Fruit fly (Drosophila melanogaster) whole organism, prepupa: Measurements from ENCODE around the gene Tm1.

Experiments
- Blimp-1 ChIP-seq: fragments of 200-800 bp; sonication (Bioruptor generic); optimal IDR thresholded peaks from 3 replicates; lab custom pipeline; 2017; ENCODE audit warnings: missing biosample characterization, missing genetic modification characterization, mild to moderate bottlenecking, moderate library complexity, missing genetic modification reagents
- CG11294 ChIP-seq: fragments of 200-800 bp; sonication (Bioruptor generic); IDR thresholded peaks from 2 replicates; pipeline ENCODE4 v1.3.6; 2022; ENCODE audit warnings: missing biosample characterization, missing genetic modification characterization
- CG11762 ChIP-seq: fragments of 200-800 bp; sonication (Bioruptor generic); optimal IDR thresholded peaks from 3 replicates; lab custom pipeline; 2016; ENCODE audit warnings: missing biosample characterization, missing genetic modification characterization; ENCODE audit not compliant: insufficient read depth
- CG11902 ChIP-seq: fragments of 200-800 bp; sonication (Bioruptor generic); optimal IDR thresholded peaks from 3 replicates; lab custom pipeline; 2016; ENCODE audit warnings: missing biosample characterization, missing genetic modification characterization
- CG15336 ChIP-seq: fragments of 200-800 bp; sonication (Bioruptor generic); IDR thresholded peaks from 2 replicates; pipeline ENCODE4 v1.3.6; 2022; ENCODE audit warnings: missing biosample characterization, missing genetic modification characterization
- CG1621 ChIP-seq: fragments of 200-800 bp; sonication (Bioruptor generic); optimal IDR thresholded peaks from 3 replicates; lab custom pipeline; 2018; ENCODE audit warnings: missing biosample characterization, mild to moderate bottlenecking, missing genetic modification characterization
- CG3032 ChIP-seq: fragments of 200-800 bp; optimal IDR thresholded peaks from 2 replicates; lab custom pipeline; 2019; ENCODE audit warnings: missing biosample characterization, mild to moderate bottlenecking, missing genetic modification characterization, moderate library complexity
- CG31627 ChIP-seq: fragments of 200-800 bp; sonication (Bioruptor generic); optimal IDR thresholded peaks from 3 replicates; lab custom pipeline; 2016; ENCODE audit warnings: missing biosample characterization, missing genetic modification characterization
- CG32006 ChIP-seq: fragments of 200-800 bp; sonication (Bioruptor generic); optimal IDR thresholded peaks from 3 replicates; lab custom pipeline; 2017; ENCODE audit warnings: missing biosample characterization, mild to moderate bottlenecking, missing genetic modification characterization
- CG34406 ChIP-seq: fragments of 200-800 bp; sonication (Bioruptor generic); optimal IDR thresholded peaks from 3 replicates; lab custom pipeline; 2016; ENCODE audit warnings: missing biosample characterization, missing genetic modification characterization
- CG3919 ChIP-seq: fragments of 200-800 bp; sonication (Bioruptor generic); optimal IDR thresholded peaks from 3 replicates; lab custom pipeline; 2016; ENCODE audit warnings: missing biosample characterization, missing genetic modification characterization
- CG6163 ChIP-seq: fragments of 200-800 bp; sonication (Bioruptor generic); IDR thresholded peaks from 3 replicates; pipeline ENCODE4 v1.3.6; 2022; ENCODE audit warnings: missing biosample characterization, missing genetic modification characterization
- CG6276 ChIP-seq: fragments of 200-800 bp; sonication (Bioruptor generic); optimal IDR thresholded peaks from 2 replicates; lab custom pipeline; 2017; ENCODE audit warnings: missing biosample characterization, mild to moderate bottlenecking, missing genetic modification characterization
- CG6792 ChIP-seq: fragments of 200-800 bp; sonication (Bioruptor generic); optimal IDR thresholded peaks from 3 replicates; lab custom pipeline; 2016; ENCODE audit warnings: missing biosample characterization, missing genetic modification characterization
- CG6808 ChIP-seq: fragments of 200-800 bp; sonication (Bioruptor generic); optimal IDR thresholded peaks from 3 replicates; lab custom pipeline; 2017; ENCODE audit warnings: missing biosample characterization, missing genetic modification characterization, mild to moderate bottlenecking, moderate library complexity, missing genetic modification reagents
- CG6854 ChIP-seq: fragments of 200-800 bp; sonication (Bioruptor generic); optimal IDR thresholded peaks from 2 replicates; lab custom pipeline; 2017; ENCODE audit warnings: missing biosample characterization, mild to moderate bottlenecking, missing genetic modification characterization
- CG7368 ChIP-seq: fragments of 200-800 bp; sonication (Bioruptor generic); optimal IDR thresholded peaks from 3 replicates; lab custom pipeline; 2016; ENCODE audit warnings: missing biosample characterization, missing genetic modification characterization
- CG8119 ChIP-seq: fragments of 200-800 bp; sonication (Bioruptor generic); IDR thresholded peaks from 3 replicates; pipeline ENCODE4 v1.3.6; 2022; ENCODE audit warnings: missing biosample characterization, missing genetic modification characterization
- CG8319 ChIP-seq: fragments of 200-800 bp; sonication (Bioruptor generic); optimal IDR thresholded peaks from 3 replicates; lab custom pipeline; 2016; ENCODE audit warnings: missing biosample characterization, missing genetic modification characterization
- CG8632 ChIP-seq: fragments of 200-800 bp; sonication (Bioruptor generic); optimal IDR thresholded peaks from 3 replicates; lab custom pipeline; 2016; ENCODE audit warnings: missing biosample characterization, missing genetic modification characterization
- Eip75B ChIP-seq: fragments of 200-800 bp; sonication (Bioruptor generic); optimal IDR thresholded peaks from 3 replicates; lab custom pipeline; 2016; ENCODE audit warnings: missing biosample characterization, missing genetic modification characterization
- Eip78C ChIP-seq: fragments of 200-800 bp; sonication (Bioruptor generic); peaks from one replicate; lab custom pipeline; 2016; ENCODE audit warnings: missing biosample characterization, missing genetic modification characterization
- Ets96B ChIP-seq: fragments of 200-800 bp; optimal IDR thresholded peaks from 2 replicates; lab custom pipeline; 2019; ENCODE audit warnings: missing biosample characterization, mild to moderate bottlenecking, missing genetic modification characterization, moderate library complexity
- Gug ChIP-seq: fragments of 200-800 bp; sonication (Bioruptor generic); IDR thresholded peaks from 2 replicates; pipeline ENCODE4 v1.3.6; 2022; ENCODE audit warnings: missing biosample characterization, missing genetic modification characterization
- Hr38 ChIP-seq: sonication (Bioruptor generic); optimal IDR thresholded peaks from 2 replicates; lab custom pipeline; 2016; ENCODE audit warnings: missing biosample characterization, missing genetic modification characterization
- Hr39 ChIP-seq: fragments of 200-800 bp; sonication (Bioruptor generic); optimal IDR thresholded peaks from 2 replicates; lab custom pipeline; 2016; ENCODE audit warnings: missing biosample characterization, missing genetic modification characterization
- Hr4 ChIP-seq: fragments of 200-800 bp; sonication (Bioruptor generic); optimal IDR thresholded peaks from 3 replicates; lab custom pipeline; 2016; ENCODE audit warnings: missing biosample characterization, missing genetic modification characterization
- Lpt ChIP-seq: fragments of 200-800 bp; sonication (Bioruptor generic); optimal IDR thresholded peaks from 3 replicates; lab custom pipeline; 2016; ENCODE audit warnings: missing biosample characterization, missing genetic modification characterization
- Smox ChIP-seq: fragments of 200-800 bp; sonication (Bioruptor generic); optimal IDR thresholded peaks from 3 replicates; lab custom pipeline; 2016; ENCODE audit warnings: missing biosample characterization, missing genetic modification characterization
- Sox14 ChIP-seq: fragments of 200-800 bp; sonication (Bioruptor generic); optimal IDR thresholded peaks from 3 replicates; lab custom pipeline; 2016; ENCODE audit warnings: missing biosample characterization, missing genetic modification characterization
- Sox15 ChIP-seq: fragments of 200-800 bp; sonication (Bioruptor generic); optimal IDR thresholded peaks from 3 replicates; lab custom pipeline; 2016; ENCODE audit warnings: missing biosample characterization, missing genetic modification characterization
- achi ChIP-seq: fragments of 200-800 bp; sonication (Bioruptor generic); optimal IDR thresholded peaks from 3 replicates; lab custom pipeline; 2016; ENCODE audit warnings: missing biosample characterization, missing genetic modification characterization
- acj6 ChIP-seq: fragments of 200-800 bp; sonication (Bioruptor generic); optimal IDR thresholded peaks from 3 replicates; lab custom pipeline; 2016; ENCODE audit warnings: missing biosample characterization, missing genetic modification characterization
- cyc ChIP-seq: fragments of 200-800 bp; sonication (Bioruptor generic); optimal IDR thresholded peaks from 3 replicates; lab custom pipeline; 2016; ENCODE audit warnings: missing biosample characterization, missing genetic modification characterization
- dac ChIP-seq: fragments of 200-800 bp; sonication (Bioruptor generic); optimal IDR thresholded peaks from 2 replicates; lab custom pipeline; 2017; ENCODE audit warnings: missing biosample characterization, mild to moderate bottlenecking, missing genetic modification characterization
- dsx ChIP-seq: fragments of 200-800 bp; optimal IDR thresholded peaks from 3 replicates; lab custom pipeline; 2019; ENCODE audit warnings: missing biosample characterization, mild to moderate bottlenecking, missing genetic modification characterization, moderate library complexity; ENCODE audit not compliant: poor library complexity, severe bottlenecking
- eg ChIP-seq: fragments of 200-800 bp; sonication (Bioruptor generic); IDR thresholded peaks from 3 replicates; pipeline ENCODE4 v1.3.6; 2022; ENCODE audit warnings: missing biosample characterization, missing genetic modification characterization
- esn ChIP-seq: fragments of 200-800 bp; sonication (Bioruptor generic); optimal IDR thresholded peaks from 2 replicates; lab custom pipeline; 2016; ENCODE audit warnings: missing biosample characterization, mild to moderate bottlenecking, missing genetic modification characterization, moderate library complexity
- fd59A ChIP-seq: fragments of 200-800 bp; sonication (Bioruptor generic); optimal IDR thresholded peaks from 2 replicates; lab custom pipeline; 2017; ENCODE audit warnings: missing biosample characterization, mild to moderate bottlenecking, missing genetic modification characterization, missing genetic modification reagents
- fd85E ChIP-seq: fragments of 200-800 bp; sonication (Bioruptor generic); optimal IDR thresholded peaks from 3 replicates; lab custom pipeline; 2016; ENCODE audit warnings: missing biosample characterization, missing genetic modification characterization
- fkh ChIP-seq: fragments of 200-800 bp; sonication (Bioruptor generic); optimal IDR thresholded peaks from 3 replicates; lab custom pipeline; 2017; ENCODE audit warnings: missing biosample characterization, mild to moderate bottlenecking, missing genetic modification characterization, moderate library complexity
- lz ChIP-seq: fragments of 200-800 bp; sonication (Bioruptor generic); optimal IDR thresholded peaks from 3 replicates; lab custom pipeline; 2016; ENCODE audit warnings: missing biosample characterization, missing genetic modification characterization
- net ChIP-seq: fragments of 200-800 bp; sonication (Bioruptor generic); optimal IDR thresholded peaks from 3 replicates; lab custom pipeline; 2016; ENCODE audit warnings: missing biosample characterization, missing genetic modification characterization
- spab ChIP-seq: fragments of 200-800 bp; sonication (Bioruptor generic); optimal IDR thresholded peaks from 2 replicates; lab custom pipeline; 2017; ENCODE audit warnings: missing biosample characterization, mild to moderate bottlenecking, missing genetic modification characterization, missing genetic modification reagents
- svp ChIP-seq: fragments of 200-800 bp; sonication (Bioruptor generic); peaks from one replicate; lab custom pipeline; 2016; ENCODE audit warnings: missing biosample characterization, missing genetic modification characterization
- topi ChIP-seq: fragments of 200-800 bp; sonication (Bioruptor generic); optimal IDR thresholded peaks from 3 replicates; lab custom pipeline; 2016; ENCODE audit warnings: missing biosample characterization, missing genetic modification characterization
- vri ChIP-seq: fragments of 200-800 bp; sonication (Bioruptor generic); optimal IDR thresholded peaks from 3 replicates; lab custom pipeline; 2016; ENCODE audit warnings: missing biosample characterization, mild to moderate bottlenecking, missing genetic modification characterization

Gene Tm1

dm6 chr3R:15342432-15342925 lies 64.5 kb downstream of the Tm1 start:
- TF ChIP-seq lz (GFP tag; lab: Kevin White, UChicago), result no peak
- TF ChIP-seq svp (GFP tag; lab: Kevin White, UChicago), result peak; percentile 71
- no peak for TF ChIP-seq cyc (GFP tag; lab: Kevin White, UChicago)
- TF ChIP-seq CG15336 (GFP tag; lab: Robert Waterston, UW), result peak; percentile 57
- peak; percentile 51; the same call in 2 of the 3 replicates for TF ChIP-seq eg
- TF ChIP-seq esn (GFP tag; lab: Kevin White, UChicago), result no peak
- peak; percentile 75 for TF ChIP-seq Blimp-1 (GFP tag; lab: Kevin White, UChicago)
- no peak for TF ChIP-seq CG8632 (GFP tag; lab: Kevin White, UChicago)
- peak; percentile 21; the same call in 1 of the 2 replicates for TF ChIP-seq CG11294 (GFP tag; lab: Robert Waterston, UW)
- TF ChIP-seq fd85E (GFP tag; lab: Kevin White, UChicago), result no peak
- peak; percentile 36; the same call in 1 of the 2 replicates for TF ChIP-seq Gug (GFP tag; lab: Robert Waterston, UW)
- no peak for TF ChIP-seq CG6276
- peak; percentile 11 for TF ChIP-seq CG31627 (GFP tag; lab: Kevin White, UChicago)

dm6 chr3R:15342926-15343685 lies 65.1 kb downstream of the Tm1 start, which contains the start of gene Nagk:
Gene Nagk, minus strand, starts transcription at chr3R:15343256.
- peak; percentile 33 for TF ChIP-seq dac (GFP tag; lab: Kevin White, UChicago)
- peak; percentile 68 for TF ChIP-seq net (GFP tag; lab: Kevin White, UChicago)
- TF ChIP-seq lz (GFP tag; lab: Kevin White, UChicago), result peak; percentile 81
- peak; percentile 4 for TF ChIP-seq dsx (GFP tag; lab: Kevin White, UChicago)
- TF ChIP-seq Ets96B (tag; lab: Kevin White, UChicago), result peak; percentile 25
- TF ChIP-seq fd59A, result peak; percentile 55
- TF ChIP-seq CG8632 (GFP tag; lab: Kevin White, UChicago), result peak; percentile 67
- TF ChIP-seq CG3919 (GFP tag; lab: Kevin White, UChicago), result peak; percentile 76
- no peak for TF ChIP-seq Hr38 (GFP tag; lab: Kevin White, UChicago)
- TF ChIP-seq CG11902 (GFP tag; lab: Kevin White, UChicago), result peak; percentile 39
- TF ChIP-seq CG31627 (GFP tag; lab: Kevin White, UChicago), result peak; percentile 67
- peak; percentile 67 for TF ChIP-seq achi (GFP tag; lab: Kevin White, UChicago)
- TF ChIP-seq CG1621, result no peak
- TF ChIP-seq cyc (GFP tag; lab: Kevin White, UChicago), result peak; percentile 67
- TF ChIP-seq CG8119, result no peak
- TF ChIP-seq eg, result peak; percentile 24; the same call in 2 of the 3 replicates
- TF ChIP-seq CG11294 (GFP tag; lab: Robert Waterston, UW), result no peak; the same call in 1 of the 2 replicates
- TF ChIP-seq Sox15 (GFP tag; lab: Kevin White, UChicago), result peak; percentile 40
- peak; percentile 22; the same call in 1 of the 3 replicates for TF ChIP-seq CG6163 (GFP tag; lab: Robert Waterston, UW)
- no peak for TF ChIP-seq Hr4
- peak; percentile 83 for TF ChIP-seq Sox14 (GFP tag; lab: Kevin White, UChicago)
- TF ChIP-seq Eip75B (GFP tag; lab: Kevin White, UChicago), result peak; percentile 72
- peak; percentile 95 for TF ChIP-seq Eip78C
- no peak for TF ChIP-seq vri (GFP tag; lab: Kevin White, UChicago)
- TF ChIP-seq Lpt (GFP tag; lab: Kevin White, UChicago), result peak; percentile 29
- TF ChIP-seq CG6792 (GFP tag; lab: Kevin White, UChicago), result peak; percentile 63
- peak; percentile 82 for TF ChIP-seq topi
- peak; percentile 32 for TF ChIP-seq CG6854 (GFP tag; lab: Kevin White, UChicago)
- no peak for TF ChIP-seq Smox (GFP tag; lab: Kevin White, UChicago)
- peak; percentile 50 for TF ChIP-seq CG7368 (GFP tag; lab: Kevin White, UChicago)
- TF ChIP-seq CG32006, result peak; percentile 87
- TF ChIP-seq CG34406, result peak; percentile 64
- peak; percentile 79 for TF ChIP-seq fkh (GFP tag; lab: Kevin White, UChicago)
- peak; percentile 34 for TF ChIP-seq CG8319 (GFP tag; lab: Kevin White, UChicago)
- no peak for TF ChIP-seq Gug (GFP tag; lab: Robert Waterston, UW)
- no peak for TF ChIP-seq spab (GFP tag; lab: Kevin White, UChicago)
- peak; percentile 58 for TF ChIP-seq Hr39 (GFP tag; lab: Kevin White, UChicago)
- TF ChIP-seq CG6808 (GFP tag; lab: Kevin White, UChicago), result no peak
- peak; percentile 75 for TF ChIP-seq acj6 (GFP tag; lab: Kevin White, UChicago)
- no peak; the same call in 1 of the 2 replicates for TF ChIP-seq CG15336 (GFP tag; lab: Robert Waterston, UW)
- peak; percentile 28 for TF ChIP-seq CG3032 (tag; lab: Kevin White, UChicago)
- TF ChIP-seq CG11762 (GFP tag; lab: Kevin White, UChicago), result peak; percentile 46
